Fruit fly (Drosophila melanogaster): ENCODE data around the gene nullo.

The nullo gene

DNA sequence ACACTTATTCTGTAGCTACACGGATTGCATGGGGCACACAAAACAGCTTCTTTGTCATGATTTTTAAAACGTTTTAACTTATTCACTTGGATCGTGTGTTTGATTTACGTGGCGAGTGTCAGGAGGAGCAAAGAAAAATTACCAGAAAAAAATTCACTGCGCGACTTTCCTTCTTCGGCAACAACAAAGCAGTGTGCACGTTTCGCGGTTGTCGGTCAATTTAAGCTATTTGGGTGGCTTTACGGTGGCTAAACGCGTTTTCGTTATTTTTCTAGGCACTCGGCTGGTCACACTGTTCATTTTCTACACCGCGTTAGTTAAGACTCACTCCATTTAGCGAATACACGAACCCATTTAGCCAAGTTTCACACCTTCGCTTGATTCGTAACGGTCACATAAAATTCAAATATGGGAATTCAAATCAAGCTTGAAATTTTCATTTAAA lies 48.6 kb downstream of the nullo start, which contains the start of gene Sxl (continued):
- TF ChIP-seq CG9876 (GFP tag; optimal IDR thresholded peaks at IDR 0.05) (no peak), CG17568 (GFP tag; optimal IDR thresholded peaks at IDR 0.05) (peak; percentile 36), CG7357 (GFP tag; IDR thresholded peaks at IDR 0.05) (no peak), repo (GFP tag; optimal IDR thresholded peaks at IDR 0.05) (peak; percentile 29), cas (GFP tag; IDR thresholded peaks at IDR 0.05) (no peak), ems (GFP tag; optimal IDR thresholded peaks at IDR 0.05) (no peak), hbn (GFP tag; IDR thresholded peaks at IDR 0.05; ENCODE audit: partially characterized antibody) (peak; percentile 21; the same call in 1 of the 2 replicates), CG6791 (GFP tag; IDR thresholded peaks at IDR 0.05; ENCODE audit: partially characterized antibody) (peak; percentile 15; the same call in 1 of the 3 replicates), CG16815 (GFP tag; optimal IDR thresholded peaks at IDR 0.05) (no peak), CG4328 (GFP tag; optimal IDR thresholded peaks at IDR 0.05) (no peak), CG3995 (GFP tag; optimal IDR thresholded peaks at IDR 0.05) (no peak), CG9932 (GFP tag; IDR thresholded peaks at IDR 0.05) (peak; percentile 27; the same call in 1 of the 2 replicates), tio (GFP tag; optimal IDR thresholded peaks at IDR 0.05) (no peak), phol (tag; optimal IDR thresholded peaks at IDR 0.05) (peak; percentile 62), CG14014 (GFP tag; IDR thresholded peaks at IDR 0.05) (peak; percentile 29; the same call in 1 of the 2 replicates), ttk (GFP tag; IDR thresholded peaks at IDR 0.05) (no peak), CG12391 (tag; optimal IDR thresholded peaks at IDR 0.05) (peak; percentile 3), CG12659 (GFP tag; optimal IDR thresholded peaks at IDR 0.05) (peak; percentile 77), Fer3 (tag; optimal IDR thresholded peaks at IDR 0.05) (peak; percentile 34), Nf-YB (GFP tag; optimal IDR thresholded peaks at IDR 0.05) (no peak), ERR (GFP tag; optimal IDR thresholded peaks at IDR 0.05) (no peak), CG15514 (GFP tag; optimal IDR thresholded peaks at IDR 0.05) (peak; percentile 85), br (optimal IDR thresholded peaks at IDR 0.05) (no peak), bbx (GFP tag; IDR thresholded peaks at IDR 0.05; ENCODE audit: partially characterized antibody) (peak; percentile 52; the same call in 1 of the 2 replicates), gro (GFP tag; optimal IDR thresholded peaks at IDR 0.05) (peak; percentile 13), BtbVII (GFP tag; optimal IDR thresholded peaks at IDR 0.05) (no peak), zen (tag; optimal IDR thresholded peaks at IDR 0.05) (peak; percentile 35), CG12155 (GFP tag; optimal IDR thresholded peaks at IDR 0.05) (peak; percentile 3), ATbp (GFP tag; optimal IDR thresholded peaks at IDR 0.05) (no peak), CG12219 (GFP tag; optimal IDR thresholded peaks at IDR 0.05) (no peak), Bteb2 (GFP tag; optimal IDR thresholded peaks at IDR 0.05) (no peak), CG31441 (GFP tag; IDR thresholded peaks at IDR 0.05) (no peak), CG7839 (tag; optimal IDR thresholded peaks at IDR 0.05) (peak; percentile 15), stwl (tag; optimal IDR thresholded peaks at IDR 0.05) (peak; percentile 73), Dek (tag; optimal IDR thresholded peaks at IDR 0.05) (peak; percentile 44), sob (GFP tag; IDR thresholded peaks at IDR 0.05) (peak; percentile 41), HLH4C (GFP tag; IDR thresholded peaks at IDR 0.05; ENCODE audit: partially characterized antibody) (no peak), CG15601 (tag; optimal IDR thresholded peaks at IDR 0.05) (peak; percentile 50), crp (GFP tag; optimal IDR thresholded peaks at IDR 0.05) (peak in 1 of 2 experiments; percentile 4)
